Fruit fly (Drosophila melanogaster) whole organism, embryonic: ENCODE results near the gene scrib.

Experiments
- Ada2b ChIP-seq: fragments of 200-800 bp; sonication (Bioruptor generic); IDR thresholded peaks from 2 replicates; pipeline ENCODE4 v1.3.6; 2022; ENCODE audit warnings: missing biosample characterization, missing genetic modification characterization
- Atf3 ChIP-seq: fragments of 200-800 bp; sonication (Bioruptor generic); optimal IDR thresholded peaks from 3 replicates; lab custom pipeline; 2016; ENCODE audit warnings: missing biosample characterization, missing genetic modification characterization
- CG12071 ChIP-seq: fragments of 200-800 bp; sonication (Bioruptor generic); optimal IDR thresholded peaks from 3 replicates; lab custom pipeline; 2018; ENCODE audit warnings: missing biosample characterization, mild to moderate bottlenecking, missing genetic modification characterization
- CG12659 ChIP-seq: fragments of 200-800 bp; sonication (Bioruptor generic); optimal IDR thresholded peaks from 3 replicates; lab custom pipeline; 2017; ENCODE audit warnings: mild to moderate bottlenecking, missing biosample characterization, missing genetic modification reagents, missing genetic modification characterization
- CG13296 ChIP-seq: fragments of 200-800 bp; sonication (Bioruptor generic); optimal IDR thresholded peaks from 3 replicates; lab custom pipeline; 2018; ENCODE audit warnings: missing biosample characterization, mild to moderate bottlenecking, missing genetic modification characterization
- CG13894 ChIP-seq: fragments of 200-800 bp; sonication (Bioruptor generic); optimal IDR thresholded peaks from 3 replicates; lab custom pipeline; 2018; ENCODE audit warnings: missing biosample characterization, mild to moderate bottlenecking, missing genetic modification characterization, moderate library complexity
- CG14860 ChIP-seq: fragments of 200-800 bp; sonication (Bioruptor generic); IDR thresholded peaks from 3 replicates; pipeline ENCODE4 v1.3.6; 2022; ENCODE audit warnings: missing biosample characterization, missing genetic modification characterization; ENCODE audit not compliant: partially characterized antibody
- CG15479 ChIP-seq: fragments of 200-800 bp; sonication (Bioruptor generic); optimal IDR thresholded peaks from 3 replicates; lab custom pipeline; 2019; ENCODE audit warnings: missing biosample characterization, mild to moderate bottlenecking, missing genetic modification characterization, moderate library complexity
- CG15601 ChIP-seq: fragments of 200-800 bp; sonication (Bioruptor generic); optimal IDR thresholded peaks from 3 replicates; lab custom pipeline; 2019; ENCODE audit warnings: missing biosample characterization, mild to moderate bottlenecking, missing genetic modification characterization, moderate library complexity
- CG18262 ChIP-seq: fragments of 200-800 bp; optimal IDR thresholded peaks from 3 replicates; lab custom pipeline; 2019; ENCODE audit warnings: missing biosample characterization, mild to moderate bottlenecking, missing genetic modification characterization, moderate library complexity
- CG30431 ChIP-seq: fragments of 200-800 bp; sonication (Bioruptor generic); optimal IDR thresholded peaks from 2 replicates; lab custom pipeline; 2017; ENCODE audit warnings: missing biosample characterization, missing genetic modification characterization
- CG31388 ChIP-seq: fragments of 200-800 bp; sonication (Bioruptor generic); optimal IDR thresholded peaks from 2 replicates; lab custom pipeline; 2016; ENCODE audit warnings: missing biosample characterization, missing genetic modification characterization
- CG31441 ChIP-seq: fragments of 200-800 bp; sonication (Bioruptor generic); IDR thresholded peaks from 2 replicates; pipeline ENCODE4 v1.3.6; 2022; ENCODE audit warnings: missing biosample characterization, missing genetic modification characterization
- CG4328 ChIP-seq: fragments of 200-800 bp; sonication (Bioruptor generic); optimal IDR thresholded peaks from 3 replicates; lab custom pipeline; 2017; ENCODE audit warnings: missing biosample characterization, missing genetic modification reagents, missing genetic modification characterization
- CG6175 ChIP-seq: fragments of 200-800 bp; sonication (Bioruptor generic); IDR thresholded peaks from 3 replicates; pipeline ENCODE4 v1.3.6; 2022; ENCODE audit warnings: missing biosample characterization, missing genetic modification characterization
- CG7786 ChIP-seq: fragments of 200-800 bp; sonication (Bioruptor generic); optimal IDR thresholded peaks from 2 replicates; lab custom pipeline; 2016; ENCODE audit warnings: missing biosample characterization, missing genetic modification characterization
- CG7987 ChIP-seq: fragments of 200-800 bp; sonication (Bioruptor generic); optimal IDR thresholded peaks from 2 replicates; lab custom pipeline; 2018; ENCODE audit warnings: missing biosample characterization, mild to moderate bottlenecking, missing genetic modification characterization, moderate library complexity
- CG8478 ChIP-seq: fragments of >200 bp; optimal IDR thresholded peaks from 2 replicates; lab custom pipeline; 2018
- CG9609 ChIP-seq: fragments of 200-800 bp; sonication (Bioruptor generic); optimal IDR thresholded peaks from 3 replicates; lab custom pipeline; 2016; ENCODE audit warnings: missing biosample characterization, missing genetic modification characterization
- D ChIP-seq, 2 experiments: fragments of 200-800 bp in 1 of 2; fragments of >200 bp in 1 of 2; sonication (Bioruptor generic) in 1 of 2; optimal IDR thresholded peaks; 2 replicates in 1 of 2; 3 replicates in 1 of 2; lab custom pipeline; 2017; ENCODE audit warnings: mild to moderate bottlenecking in 1 of 2, missing biosample characterization in 1 of 2, missing genetic modification characterization in 1 of 2, missing genetic modification reagents in 1 of 2
- D19A ChIP-seq: fragments of 200-800 bp; optimal IDR thresholded peaks from 3 replicates; lab custom pipeline; 2019; ENCODE audit warnings: missing biosample characterization, mild to moderate bottlenecking, missing genetic modification characterization, moderate library complexity
- Deaf1 ChIP-seq: fragments of 200-800 bp; optimal IDR thresholded peaks from 3 replicates; lab custom pipeline; 2019; ENCODE audit warnings: missing biosample characterization, mild to moderate bottlenecking, missing genetic modification characterization, moderate library complexity
- Elba2 ChIP-seq: fragments of 200-800 bp; sonication (Bioruptor generic); optimal IDR thresholded peaks from 3 replicates; lab custom pipeline; 2016; ENCODE audit warnings: missing biosample characterization, missing genetic modification characterization
- Hey ChIP-seq: fragments of 200-800 bp; sonication (Bioruptor generic); optimal IDR thresholded peaks from 3 replicates; lab custom pipeline; 2018; ENCODE audit warnings: missing biosample characterization, mild to moderate bottlenecking, missing genetic modification characterization
- MESR4 ChIP-seq: fragments of 200-800 bp; sonication (Bioruptor generic); optimal IDR thresholded peaks from 2 replicates; lab custom pipeline; 2018; ENCODE audit warnings: missing biosample characterization, mild to moderate bottlenecking, missing genetic modification characterization, moderate library complexity
- Mes4 ChIP-seq: fragments of 200-800 bp; sonication (Bioruptor generic); optimal IDR thresholded peaks from 2 replicates; lab custom pipeline; 2016; ENCODE audit warnings: missing biosample characterization, missing genetic modification characterization
- Tbp ChIP-seq: fragments of >200 bp; optimal IDR thresholded peaks from 2 replicates; lab custom pipeline; 2018; ENCODE audit warnings: missing biosample characterization, missing genetic modification characterization
- aop ChIP-seq: fragments of 200-800 bp; sonication (Bioruptor generic); IDR thresholded peaks from 2 replicates; pipeline ENCODE4 v1.3.6; 2022; ENCODE audit warnings: missing biosample characterization, missing genetic modification characterization
- ato ChIP-seq: fragments of 200-800 bp; sonication (Bioruptor generic); IDR thresholded peaks from 2 replicates; pipeline ENCODE4 v1.3.6; 2022; ENCODE audit warnings: missing biosample characterization, missing genetic modification characterization; ENCODE audit not compliant: partially characterized antibody
- bbx ChIP-seq: fragments of 200-800 bp; sonication (Bioruptor generic); IDR thresholded peaks from 2 replicates; pipeline ENCODE4 v1.3.6; 2022; ENCODE audit warnings: missing biosample characterization, missing genetic modification characterization; ENCODE audit not compliant: partially characterized antibody
- ci ChIP-seq: fragments of 200-800 bp; sonication (Bioruptor generic); IDR thresholded peaks from 3 replicates; pipeline ENCODE4 v1.3.6; 2022; ENCODE audit warnings: missing biosample characterization, missing genetic modification characterization
- dan ChIP-seq: fragments of 200-800 bp; sonication (Bioruptor generic); IDR thresholded peaks from 2 replicates; pipeline ENCODE4 v1.3.6; 2022; ENCODE audit warnings: missing biosample characterization, missing genetic modification characterization
- dimm ChIP-seq: fragments of 200-800 bp; sonication (Bioruptor generic); IDR thresholded peaks from 2 replicates; pipeline ENCODE4 v1.3.6; 2022; ENCODE audit warnings: missing biosample characterization, missing genetic modification characterization
- ems ChIP-seq: fragments of 200-800 bp; sonication (Bioruptor generic); optimal IDR thresholded peaks from 3 replicates; lab custom pipeline; 2016; ENCODE audit warnings: missing biosample characterization, missing genetic modification characterization
- fd3F ChIP-seq: fragments of 200-800 bp; sonication (Bioruptor generic); optimal IDR thresholded peaks from 2 replicates; lab custom pipeline; 2018; ENCODE audit warnings: missing biosample characterization, mild to moderate bottlenecking, missing genetic modification characterization, moderate library complexity
- gcm2 ChIP-seq: fragments of 200-800 bp; sonication (Bioruptor generic); optimal IDR thresholded peaks from 2 replicates; lab custom pipeline; 2016; ENCODE audit warnings: missing biosample characterization, missing genetic modification characterization
- gem ChIP-seq: fragments of 200-800 bp; sonication (Bioruptor generic); optimal IDR thresholded peaks from 2 replicates; lab custom pipeline; 2019; ENCODE audit warnings: missing biosample characterization, mild to moderate bottlenecking, missing genetic modification characterization, moderate library complexity
- insv ChIP-seq, 2 experiments: fragments of 200-800 bp; sonication (Bioruptor generic); optimal IDR thresholded peaks; 3 replicates each; lab custom pipeline; 2016 to 2018; ENCODE audit warnings: missing biosample characterization in 2 of 2, missing genetic modification characterization in 2 of 2
- jumu ChIP-seq: fragments of 200-800 bp; sonication (Bioruptor generic); optimal IDR thresholded peaks from 3 replicates; lab custom pipeline; 2016; ENCODE audit warnings: missing biosample characterization, missing genetic modification characterization
- lab ChIP-seq: fragments of 200-800 bp; sonication (Bioruptor generic); optimal IDR thresholded peaks from 3 replicates; lab custom pipeline; 2017; ENCODE audit warnings: missing biosample characterization, missing genetic modification characterization, mild to moderate bottlenecking, moderate library complexity, missing genetic modification reagents
- maf-S ChIP-seq: fragments of 200-800 bp; sonication (Bioruptor generic); optimal IDR thresholded peaks from 2 replicates; lab custom pipeline; 2016; ENCODE audit warnings: missing biosample characterization, missing genetic modification characterization
- mam ChIP-seq: fragments of 200-800 bp; sonication (Bioruptor generic); optimal IDR thresholded peaks from 3 replicates; lab custom pipeline; 2016; ENCODE audit warnings: missing biosample characterization, missing genetic modification characterization
- odd ChIP-seq: fragments of 200-800 bp; sonication (Bioruptor generic); optimal IDR thresholded peaks from 2 replicates; lab custom pipeline; 2017; ENCODE audit warnings: missing biosample characterization, mild to moderate bottlenecking, missing genetic modification characterization
- pho ChIP-seq: fragments of 200-800 bp; sonication (Bioruptor generic); optimal IDR thresholded peaks from 2 replicates; lab custom pipeline; 2016; ENCODE audit warnings: missing biosample characterization, missing genetic modification characterization
- ro ChIP-seq: fragments of 200-800 bp; sonication (Bioruptor generic); IDR thresholded peaks from 2 replicates; pipeline ENCODE4 v1.3.6; 2022; ENCODE audit warnings: missing biosample characterization, missing genetic modification characterization
- sd ChIP-seq: fragments of 200-800 bp; sonication (Bioruptor generic); optimal IDR thresholded peaks from 3 replicates; lab custom pipeline; 2018; ENCODE audit warnings: missing biosample characterization, mild to moderate bottlenecking, missing genetic modification characterization, moderate library complexity
- sima ChIP-seq: fragments of 200-800 bp; sonication (Bioruptor generic); optimal IDR thresholded peaks from 2 replicates; lab custom pipeline; 2016; ENCODE audit warnings: missing biosample characterization, missing genetic modification characterization
- tin ChIP-seq: fragments of 200-800 bp; sonication (Bioruptor generic); optimal IDR thresholded peaks from 3 replicates; lab custom pipeline; 2016; ENCODE audit warnings: missing biosample characterization, missing genetic modification characterization
- tll ChIP-seq, 2 experiments: fragments of 200-800 bp in 1 of 2; fragments of >200 bp in 1 of 2; sonication (Bioruptor generic) in 1 of 2; optimal IDR thresholded peaks; 2 replicates each; lab custom pipeline; 2017 to 2019; ENCODE audit warnings: missing biosample characterization in 2 of 2, missing genetic modification characterization in 2 of 2, mild to moderate bottlenecking in 1 of 2, moderate library complexity in 1 of 2
- unpg ChIP-seq: fragments of 200-800 bp; sonication (Bioruptor generic); optimal IDR thresholded peaks from 3 replicates; lab custom pipeline; 2018; ENCODE audit warnings: missing biosample characterization, mild to moderate bottlenecking, missing genetic modification characterization, moderate library complexity
- zfh1 ChIP-seq: fragments of 200-800 bp; sonication (Bioruptor generic); IDR thresholded peaks from 3 replicates; pipeline ENCODE4 v1.3.6; 2022; ENCODE audit warnings: missing biosample characterization, missing genetic modification characterization

The scrib gene

dm6 chr3R:26547660-26548067, 11.5 kb downstream of the scrib start (continued):
- no peak for TF ChIP-seq D (optimal IDR thresholded peaks at IDR 0.05; lab: Kevin White, UChicago)
- TF ChIP-seq D (GFP tag; optimal IDR thresholded peaks at IDR 0.05; lab: Kevin White, UChicago): peak; percentile 42
- no peak for TF ChIP-seq Tbp
- peak; percentile 11 for TF ChIP-seq sd (tag; lab: Kevin White, UChicago)
- TF ChIP-seq sima (GFP tag; lab: Kevin White, UChicago): no peak
- no peak for TF ChIP-seq CG30431 (GFP tag; lab: Kevin White, UChicago)
- TF ChIP-seq ato (GFP tag; lab: Robert Waterston, UW): no peak
- peak; percentile 63 for TF ChIP-seq CG18262 (tag; lab: Kevin White, UChicago)
- no peak for TF ChIP-seq bbx (GFP tag; lab: Robert Waterston, UW)
- TF ChIP-seq CG8478 (lab: Kevin White, UChicago): no peak
- peak; percentile 17 for TF ChIP-seq mam (GFP tag; lab: Kevin White, UChicago)
- TF ChIP-seq odd: peak; percentile 34
- TF ChIP-seq insv (GFP tag; optimal IDR thresholded peaks at IDR 0.05; lab: Kevin White, UChicago): no peak
- TF ChIP-seq CG31441 (GFP tag; lab: Robert Waterston, UW): peak; percentile 48; the same call in 1 of the 2 replicates
- TF ChIP-seq fd3F (GFP tag; lab: Kevin White, UChicago): peak; percentile 52
- TF ChIP-seq jumu (GFP tag; lab: Kevin White, UChicago): no peak
- no peak for TF ChIP-seq CG7987 (GFP tag; lab: Kevin White, UChicago)
- peak; percentile 22 for TF ChIP-seq CG12071
- no peak for TF ChIP-seq Atf3
- TF ChIP-seq CG7786 (GFP tag; lab: Kevin White, UChicago): peak; percentile 12
- TF ChIP-seq gem (tag; lab: Kevin White, UChicago): peak; percentile 74
- peak; percentile 29 for TF ChIP-seq CG13296 (GFP tag; lab: Kevin White, UChicago)
- peak; percentile 57 for TF ChIP-seq unpg
- TF ChIP-seq MESR4 (GFP tag; lab: Kevin White, UChicago): no peak
- peak; percentile 13 for TF ChIP-seq CG4328 (GFP tag; lab: Kevin White, UChicago)
- no peak for TF ChIP-seq gcm2
- TF ChIP-seq CG13894 (tag; lab: Kevin White, UChicago): no peak
- TF ChIP-seq tll (GFP tag; optimal IDR thresholded peaks at IDR 0.05; lab: Kevin White, UChicago): no peak
- TF ChIP-seq tin (GFP tag; lab: Kevin White, UChicago): peak; percentile 12
- TF ChIP-seq CG14860: no peak
- TF ChIP-seq CG15479 (GFP tag; lab: Kevin White, UChicago): no peak
- no peak for TF ChIP-seq CG31388 (GFP tag; lab: Kevin White, UChicago)
- TF ChIP-seq dimm (GFP tag; lab: Robert Waterston, UW): no peak; the same call in 1 of the 2 replicates
- no peak for TF ChIP-seq Mes4 (GFP tag; lab: Kevin White, UChicago)
- TF ChIP-seq pho (GFP tag; lab: Kevin White, UChicago): no peak
- no peak for TF ChIP-seq ems (GFP tag; lab: Kevin White, UChicago)
- TF ChIP-seq maf-S (GFP tag; lab: Kevin White, UChicago): peak; percentile 10
- peak; percentile 50 for TF ChIP-seq Ada2b (GFP tag; lab: Robert Waterston, UW)
- no peak for TF ChIP-seq aop
- no peak for TF ChIP-seq CG9609
- peak; percentile 49 for TF ChIP-seq CG12659
- peak; percentile 42 for TF ChIP-seq D19A
- no peak for TF ChIP-seq Hey (tag; lab: Kevin White, UChicago)
- TF ChIP-seq CG15601 (tag; lab: Kevin White, UChicago): peak; percentile 48
- TF ChIP-seq CG6175 (GFP tag; lab: Robert Waterston, UW): no peak
- no peak for TF ChIP-seq ro (GFP tag; lab: Robert Waterston, UW)
- no peak for TF ChIP-seq Elba2 (GFP tag; lab: Kevin White, UChicago)
- no peak for TF ChIP-seq zfh1 (GFP tag; lab: Robert Waterston, UW)
- peak; percentile 32; the same call in 1 of the 3 replicates for TF ChIP-seq ci (GFP tag; lab: Robert Waterston, UW)
- peak; percentile 73 for TF ChIP-seq lab (GFP tag; lab: Kevin White, UChicago)
- no peak for TF ChIP-seq dan (GFP tag; lab: Robert Waterston, UW)
- peak; percentile 15 for TF ChIP-seq Deaf1 (tag; lab: Kevin White, UChicago)
